Fruit fly (Drosophila melanogaster) S2 (cell line): Measurements from ENCODE around the gene Cpr78Cb.

Experiments
- CG8478 ChIP-seq: fragments of >200 bp; optimal IDR thresholded peaks from 2 replicates; lab custom pipeline; 2018
- CTCF ChIP-seq, 2 experiments: fragments of >200 bp; optimal IDR thresholded peaks; 2 replicates each; lab custom pipeline; 2018

Cpr78Cb gene

dm6 chr3L:21285639-21286338 lies 8.5 kb upstream of the Cpr78Cb start, which contains the start of the genes CG12974 and pzg:
CG12974 (minus strand) TSS chr3L:21285962.
pzg (plus strand) TSS chr3L:21286099.
- peak; percentile 88 to 90 for TF ChIP-seq CTCF (optimal IDR thresholded peaks at IDR 0.05; lab: Kevin White, UChicago)
- TF ChIP-seq CG8478: no peak

- TF ChIP-seq CTCF (optimal IDR thresholded peaks at IDR 0.05; lab: Kevin White, UChicago) (no peak), CG8478 (no peak)
Measured at dm6 chr3L:21290336-21290735, 4.0 kb upstream of the Cpr78Cb start.

dm6 chr3L:21291055-21291454 lies 3.2 kb upstream of the Cpr78Cb start:
- TF ChIP-seq CTCF (optimal IDR thresholded peaks at IDR 0.05; lab: Kevin White, UChicago): no peak
- TF ChIP-seq CG8478: no peak

dm6 chr3L:21292700-21293099 lies 1.6 kb upstream of the Cpr78Cb start, which contains the start of gene Cpr78Ca:
Cpr78Ca (minus strand) TSS chr3L:21292800.
- TF ChIP-seq CG8478: no peak
- no peak for TF ChIP-seq CTCF (optimal IDR thresholded peaks at IDR 0.05; lab: Kevin White, UChicago)

- TF ChIP-seq CG8478 (no peak), CTCF (optimal IDR thresholded peaks at IDR 0.05; lab: Kevin White, UChicago) (no peak)
Measured at dm6 chr3L:21297703-21298102, 3.4 kb downstream of the Cpr78Cb start, which contains the start of gene Edg78E. Edg78E (minus strand) TSS chr3L:21297803.

- TF ChIP-seq CG8478 (no peak), CTCF (optimal IDR thresholded peaks at IDR 0.05; lab: Kevin White, UChicago) (no peak)
Measured at dm6 chr3L:21298375-21298774, 4.1 kb downstream of the Cpr78Cb start, which contains the start of gene CG43702. CG43702 (plus strand) TSS chr3L:21298675.

- TF ChIP-seq CG8478 (no peak), CTCF (optimal IDR thresholded peaks at IDR 0.05; lab: Kevin White, UChicago) (no peak)
Measured at dm6 chr3L:21299203-21299602, 4.9 kb downstream of the Cpr78Cb start.

dm6 chr3L:21300280-21300679 lies 6.0 kb downstream of the Cpr78Cb start, which contains the start of gene Cpr78Cc:
Cpr78Cc (plus strand) TSS chr3L:21300580.
- TF ChIP-seq CG8478 (no peak), CTCF (optimal IDR thresholded peaks at IDR 0.05; lab: Kevin White, UChicago) (no peak)

- TF ChIP-seq CTCF (optimal IDR thresholded peaks at IDR 0.05; lab: Kevin White, UChicago) (no peak), CG8478 (no peak)
Measured at dm6 chr3L:21301737-21302487, 7.6 kb downstream of the Cpr78Cb start.

- TF ChIP-seq CG8478 (no peak), CTCF (optimal IDR thresholded peaks at IDR 0.05; lab: Kevin White, UChicago) (no peak)
Measured at dm6 chr3L:21302493-21302892, 8.2 kb downstream of the Cpr78Cb start.

dm6 chr3L:21303659-21304058 lies 9.4 kb downstream of the Cpr78Cb start:
- TF ChIP-seq CG8478 (no peak), CTCF (optimal IDR thresholded peaks at IDR 0.05; lab: Kevin White, UChicago) (no peak)

dm6 chr3L:21304400-21304799 lies 10.1 kb downstream of the Cpr78Cb start, which contains the start of the genes CG11309 and CG7632:
CG11309 (minus strand) TSS chr3L:21304658.
CG7632 (plus strand) TSS chr3L:21304697.
- TF ChIP-seq CTCF (optimal IDR thresholded peaks at IDR 0.05; lab: Kevin White, UChicago): no peak

- TF ChIP-seq CTCF (optimal IDR thresholded peaks at IDR 0.05; lab: Kevin White, UChicago): peak; percentile 60 to 75
- TF ChIP-seq CG8478: no peak
Measured at dm6 chr3L:21317416-21318259, 23.3 kb downstream of the Cpr78Cb start, which contains the start of gene Pc. Pc (minus strand) TSS chr3L:21318020.

- TF ChIP-seq CG8478 (no peak), CTCF (optimal IDR thresholded peaks at IDR 0.05; lab: Kevin White, UChicago) (no peak)
Measured at dm6 chr3L:21318474-21318873, 24.2 kb downstream of the Cpr78Cb start, which contains the start of gene Rab26. Rab26 (plus strand) TSS chr3L:21318774.
